Worm (Caenorhabditis elegans): ENCODE results near the gene F58H1.5.

F58H1.5 gene

DNA sequence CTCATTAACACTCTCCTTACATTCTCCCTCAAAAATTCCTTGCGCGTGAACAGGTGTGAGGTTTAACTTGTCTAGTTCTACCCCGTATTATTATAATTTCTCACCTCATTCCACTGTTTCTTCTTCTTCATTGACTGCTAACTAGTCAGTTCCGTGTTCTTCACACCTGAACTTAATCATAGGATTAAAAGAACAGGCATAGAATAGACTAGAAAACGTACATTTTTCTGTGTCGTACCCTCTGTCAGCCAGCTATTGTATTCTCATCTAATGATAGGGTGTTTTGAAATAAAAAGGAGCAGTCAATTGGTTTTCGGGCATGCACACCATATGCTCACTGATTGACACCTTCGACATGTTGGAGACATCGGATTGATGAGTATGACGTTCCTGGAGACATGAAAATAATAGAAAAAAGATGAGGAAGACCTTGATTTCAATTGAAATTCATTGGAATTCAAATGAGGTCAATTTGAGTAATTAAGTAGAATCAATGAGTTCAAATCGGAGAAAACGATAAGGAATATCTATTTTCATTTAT is 10.7 kb upstream of the F58H1.5 start:
- TF ChIP-seq unc-55 (GFP tag; optimal IDR thresholded peaks at IDR 0.05), result peak; percentile 86
- no peak for TF ChIP-seq fkh-10 (GFP tag; optimal IDR thresholded peaks at IDR 0.05)
- no peak for TF ChIP-seq pag-3 (tag; optimal IDR thresholded peaks at IDR 0.05; ENCODE audit: borderline replicate concordance)
- TF ChIP-seq ceh-45 (GFP tag; IDR thresholded peaks at IDR 0.05), result no peak
- TF ChIP-seq ceh-6 (GFP tag; optimal IDR thresholded peaks at IDR 0.05), result no peak
- TF ChIP-seq nhr-11 (tag; optimal IDR thresholded peaks at IDR 0.05), result no peak

DNA sequence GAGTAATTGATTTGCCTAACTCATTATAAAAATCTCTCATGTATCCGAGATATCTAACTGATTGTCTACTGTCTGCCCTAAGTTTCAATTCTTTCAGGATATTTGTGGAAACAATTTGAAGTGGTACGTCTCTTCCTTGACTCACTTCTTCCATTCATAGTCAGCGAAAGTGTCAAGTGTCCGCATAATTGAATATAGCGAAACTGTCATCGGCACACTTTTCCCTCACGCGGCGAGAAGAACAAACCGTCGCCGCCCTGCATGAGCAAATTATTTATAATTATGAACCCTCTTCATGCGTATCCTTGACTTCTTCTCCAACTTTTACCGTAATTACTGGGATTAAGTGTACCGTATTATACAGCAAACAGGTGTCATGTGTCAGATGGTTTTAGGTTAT is 9.6 kb upstream of the F58H1.5 start:
- TF ChIP-seq tbx-7 (tag; optimal IDR thresholded peaks at IDR 0.05) (no peak), unc-42 (tag; optimal IDR thresholded peaks at IDR 0.05) (peak; percentile 48), ceh-31 (tag; optimal IDR thresholded peaks at IDR 0.05) (peak; percentile 18)

DNA sequence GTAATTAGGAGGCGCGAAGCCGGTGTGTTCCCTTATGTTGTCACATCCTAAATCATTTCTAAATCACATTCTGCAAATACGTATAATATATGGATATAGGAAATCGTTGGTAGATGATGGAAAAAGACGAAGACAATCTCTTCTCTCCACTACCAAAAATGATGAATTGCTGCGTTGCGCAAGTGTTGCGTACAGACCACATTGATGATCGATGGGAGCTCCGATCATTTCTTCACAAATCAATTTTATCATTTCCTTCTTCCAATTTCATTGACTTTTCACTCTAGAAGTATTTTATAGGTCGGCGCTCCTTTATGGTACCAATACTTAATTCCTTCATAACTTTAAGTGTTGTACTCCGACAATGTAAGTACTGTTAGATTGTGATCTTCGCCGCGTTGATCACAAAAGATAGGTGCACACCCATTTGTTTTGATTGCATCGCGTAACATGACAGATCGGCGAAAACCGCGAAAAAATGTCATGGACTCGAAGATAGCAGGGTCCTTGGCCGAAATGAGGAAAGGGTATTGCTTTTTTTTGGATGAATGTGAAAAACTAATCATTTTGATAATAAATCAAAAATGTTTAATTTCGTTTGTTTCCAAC is 8.6 kb upstream of the F58H1.5 start:
- TF ChIP-seq tbx-2 (tag; optimal IDR thresholded peaks at IDR 0.05), result peak; percentile 6
- TF ChIP-seq ceh-48 (tag; optimal IDR thresholded peaks at IDR 0.05), result no peak
- peak; percentile 55 for TF ChIP-seq unc-55 (GFP tag; optimal IDR thresholded peaks at IDR 0.05)

DNA sequence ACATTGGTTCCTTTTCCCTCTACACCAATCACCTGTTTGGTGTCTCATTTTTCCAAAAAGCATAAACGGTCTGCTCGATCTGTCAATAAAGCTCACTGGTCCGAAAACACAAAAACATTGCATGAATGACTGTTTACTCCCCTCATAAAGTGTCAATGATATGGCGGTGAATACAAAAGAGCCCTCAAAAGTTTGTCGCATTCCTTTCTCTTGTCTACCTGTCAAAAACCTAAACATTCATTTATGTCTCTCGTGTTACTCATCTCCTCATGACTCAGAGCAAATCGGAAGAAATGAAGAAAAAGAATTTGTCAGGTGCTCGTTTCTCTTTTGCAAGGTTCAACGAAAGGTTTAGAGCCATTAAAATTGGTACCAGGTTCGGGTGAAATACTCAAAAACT is 7.0 kb upstream of the F58H1.5 start:
- TF ChIP-seq pros-1 (tag; optimal IDR thresholded peaks at IDR 0.05) (no peak), ceh-6 (GFP tag; optimal IDR thresholded peaks at IDR 0.05) (no peak), hlh-30 (tag; optimal IDR thresholded peaks at IDR 0.05; ENCODE audit: insufficient read depth) (no peak), nhr-232 (tag; optimal IDR thresholded peaks at IDR 0.05) (no peak), ztf-16 (tag; optimal IDR thresholded peaks at IDR 0.05) (no peak), ceh-30 (tag; optimal IDR thresholded peaks at IDR 0.05) (no peak), pat-9 (tag; optimal IDR thresholded peaks at IDR 0.05) (no peak), nfya-1 (tag; optimal IDR thresholded peaks at IDR 0.05) (no peak), ttx-3 (tag; optimal IDR thresholded peaks at IDR 0.05) (no peak), tbx-7 (tag; optimal IDR thresholded peaks at IDR 0.05) (no peak), unc-3 (GFP tag; conservative IDR thresholded peaks at IDR 0.05) (no peak), unc-3 (tag; optimal IDR thresholded peaks at IDR 0.05) (no peak), ahr-1 (tag; optimal IDR thresholded peaks at IDR 0.05) (no peak), eyg-1 (tag; optimal IDR thresholded peaks at IDR 0.05) (no peak), zip-5 (tag; optimal IDR thresholded peaks at IDR 0.05) (no peak), lin-11 (tag; optimal IDR thresholded peaks at IDR 0.05) (no peak), ceh-22 (tag; optimal IDR thresholded peaks at IDR 0.05) (no peak)

DNA sequence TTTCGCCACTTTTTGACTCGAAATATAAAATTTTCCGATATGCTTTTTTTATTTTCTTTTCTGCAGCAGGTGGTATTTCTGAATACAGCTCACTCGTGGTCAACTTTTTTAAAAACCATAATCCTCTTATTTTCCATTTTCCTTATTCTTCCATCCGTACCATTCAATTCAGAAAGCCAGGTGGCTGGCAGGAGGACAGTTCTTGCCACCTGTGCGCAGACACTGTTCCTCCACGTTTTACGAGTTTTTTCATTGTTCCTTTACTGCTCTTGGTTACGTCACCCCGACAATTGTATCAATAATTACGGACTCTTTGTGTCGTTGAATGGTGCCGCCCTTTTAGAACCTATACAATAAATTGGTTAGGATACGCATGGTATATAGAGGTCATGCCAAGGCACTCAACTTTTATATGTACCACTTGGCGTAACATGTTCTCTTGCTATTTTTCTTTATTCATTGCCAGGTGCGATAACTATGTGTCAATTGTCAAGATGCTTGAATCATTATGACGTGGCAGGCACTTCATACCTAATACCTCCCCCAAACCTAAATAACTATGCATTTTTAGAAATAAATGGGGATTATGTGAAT is 5.2 kb upstream of the F58H1.5 start:
- no peak for TF ChIP-seq unc-42 (tag; optimal IDR thresholded peaks at IDR 0.05)
- TF ChIP-seq ahr-1 (tag; optimal IDR thresholded peaks at IDR 0.05), result no peak
- peak; percentile 62 for TF ChIP-seq sox-2 (GFP tag; IDR thresholded peaks at IDR 0.05)

DNA sequence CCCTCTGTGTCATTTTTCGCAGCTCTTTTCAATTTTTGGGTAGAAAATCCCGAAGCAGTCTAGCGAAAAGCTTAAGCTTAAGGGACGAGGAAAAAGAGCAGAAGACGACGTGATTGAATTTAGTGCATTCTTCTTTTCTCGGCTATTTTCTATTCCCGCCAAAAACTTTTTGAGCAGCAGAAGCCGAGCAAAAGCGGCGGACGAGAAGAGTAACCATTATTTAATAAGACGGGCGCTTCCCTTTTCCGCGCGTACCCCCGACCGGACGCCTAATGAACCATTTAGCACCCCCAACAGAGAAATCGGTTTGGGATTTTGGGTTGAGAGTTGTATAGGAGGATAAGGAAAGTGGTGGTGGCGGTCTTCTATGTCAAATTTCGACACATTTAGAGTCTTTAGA is 4.6 kb upstream of the F58H1.5 start:
- TF ChIP-seq fkh-10 (GFP tag; optimal IDR thresholded peaks at IDR 0.05) (peak; percentile 53), rnt-1 (tag; optimal IDR thresholded peaks at IDR 0.05) (no peak), Y22D7AL.16 (tag; optimal IDR thresholded peaks at IDR 0.05) (no peak), C08G9.2 (tag; optimal IDR thresholded peaks at IDR 0.05) (no peak), unc-42 (tag; optimal IDR thresholded peaks at IDR 0.05) (peak; percentile 98), elt-4 (tag; optimal IDR thresholded peaks at IDR 0.05) (no peak)

Data from whole organism, late embryonic.